Fruit fly (Drosophila melanogaster): ENCODE data around the gene CG1636.

The CG1636 gene

DNA sequence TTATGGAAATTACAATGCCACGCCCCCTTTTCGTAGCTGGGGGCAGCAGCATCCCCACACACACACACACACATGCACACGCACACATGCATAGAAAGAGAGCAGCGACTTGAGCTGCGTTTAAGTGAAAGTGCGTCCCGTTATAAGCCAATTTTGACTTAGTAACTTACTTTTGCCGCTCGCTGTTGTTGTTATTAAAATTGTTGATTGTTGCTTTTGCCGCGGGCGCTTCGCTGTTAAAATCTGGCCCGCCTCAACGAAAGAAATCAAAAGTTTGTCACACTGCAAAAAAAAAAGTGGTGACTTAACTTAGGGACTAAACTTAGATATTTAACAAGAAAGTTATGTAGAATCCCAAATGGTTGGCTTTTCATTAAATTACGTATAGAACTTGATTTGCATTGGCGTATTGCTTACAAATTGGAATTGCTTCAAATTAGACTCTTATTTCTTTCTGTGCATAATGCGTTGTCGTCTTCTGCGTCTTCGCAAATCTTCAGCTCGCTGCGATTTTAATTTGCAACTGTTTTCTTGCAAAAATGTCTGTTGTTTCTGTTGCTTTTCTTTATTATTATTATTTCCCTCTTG lies 18.4 kb upstream of the CG1636 start (continued):
- no peak for TF ChIP-seq trh (GFP tag; optimal IDR thresholded peaks at IDR 0.05)
- TF ChIP-seq pb (GFP tag; optimal IDR thresholded peaks at IDR 0.05) = no peak
- TF ChIP-seq abd-A (tag; optimal IDR thresholded peaks at IDR 0.05) = no peak
- no peak for TF ChIP-seq Hand (GFP tag; optimal IDR thresholded peaks at IDR 0.05)
- no peak for TF ChIP-seq fu2 (GFP tag; optimal IDR thresholded peaks at IDR 0.05)
- no peak for TF ChIP-seq sc (optimal IDR thresholded peaks at IDR 0.05)
- TF ChIP-seq sc (GFP tag; optimal IDR thresholded peaks at IDR 0.05) = no peak
- no peak for TF ChIP-seq CG7556 (GFP tag; optimal IDR thresholded peaks at IDR 0.05)
- TF ChIP-seq ara (GFP tag; IDR thresholded peaks at IDR 0.05) = 0 out of 2 replicates have a peak, but pooled peaks have one; percentile 27
- TF ChIP-seq H15 (GFP tag; IDR thresholded peaks at IDR 0.05) = no peak
- no peak for TF ChIP-seq bcd (GFP tag; optimal IDR thresholded peaks at IDR 0.05)
- TF ChIP-seq CG34376 (GFP tag; optimal IDR thresholded peaks at IDR 0.05) = no peak
- no peak for TF ChIP-seq CG4730 (GFP tag; IDR thresholded peaks at IDR 0.05)
- no peak for TF ChIP-seq CG10267 (tag; optimal IDR thresholded peaks at IDR 0.05)
- no peak for TF ChIP-seq Gug (GFP tag; IDR thresholded peaks at IDR 0.05)
- no peak for TF ChIP-seq fd96Cb (tag; optimal IDR thresholded peaks at IDR 0.05)
- TF ChIP-seq CG10431 (GFP tag; optimal IDR thresholded peaks at IDR 0.05) = no peak
- TF ChIP-seq CG15696 (tag; optimal IDR thresholded peaks at IDR 0.05) = no peak
- TF ChIP-seq lilli (GFP tag; optimal IDR thresholded peaks at IDR 0.05) = no peak
- no peak for TF ChIP-seq CG6175 (GFP tag; IDR thresholded peaks at IDR 0.05)
- TF ChIP-seq CG6683 (GFP tag; optimal IDR thresholded peaks at IDR 0.05) = no peak
- TF ChIP-seq cg (GFP tag; optimal IDR thresholded peaks at IDR 0.05) = no peak
- TF ChIP-seq gcm2 (GFP tag; optimal IDR thresholded peaks at IDR 0.05) = no peak
- no peak for TF ChIP-seq bsh (GFP tag; optimal IDR thresholded peaks at IDR 0.05)
- TF ChIP-seq Vsx1 (GFP tag; optimal IDR thresholded peaks at IDR 0.05) = no peak
- no peak for TF ChIP-seq CG9932 (GFP tag; IDR thresholded peaks at IDR 0.05)
- no peak for TF ChIP-seq CG6254 (GFP tag; optimal IDR thresholded peaks at IDR 0.05)
- TF ChIP-seq ci (GFP tag; IDR thresholded peaks at IDR 0.05) = peak; percentile 67; the same call in 2 of the 3 replicates
- TF ChIP-seq Blimp-1 (GFP tag; optimal IDR thresholded peaks at IDR 0.05) = peak; percentile 77
- no peak for TF ChIP-seq Dbx (GFP tag; IDR thresholded peaks at IDR 0.05)
- TF ChIP-seq gsb-n (tag; optimal IDR thresholded peaks at IDR 0.05) = no peak
- TF ChIP-seq CG8765 (GFP tag; IDR thresholded peaks at IDR 0.05) = no peak
- TF ChIP-seq Dref (GFP tag; IDR thresholded peaks at IDR 0.05) = no peak
- no peak for TF ChIP-seq nmo (GFP tag; optimal IDR thresholded peaks at IDR 0.05)
- TF ChIP-seq pum (GFP tag; optimal IDR thresholded peaks at IDR 0.05) = no peak
- TF ChIP-seq Doc3 (GFP tag; IDR thresholded peaks at IDR 0.05; ENCODE audit: partially characterized antibody) = no peak
- TF ChIP-seq CG13775 (GFP tag; optimal IDR thresholded peaks at IDR 0.05) = no peak
- TF ChIP-seq CG7786 (GFP tag; optimal IDR thresholded peaks at IDR 0.05) = no peak
- no peak for TF ChIP-seq CG3838 (GFP tag; optimal IDR thresholded peaks at IDR 0.05)
- no peak for TF ChIP-seq Sry-β (GFP tag; optimal IDR thresholded peaks at IDR 0.05)
- TF ChIP-seq CG15269 (tag; optimal IDR thresholded peaks at IDR 0.05) = peak; percentile 2
- peak; percentile 14 for TF ChIP-seq CG1603 (tag; optimal IDR thresholded peaks at IDR 0.05)
- TF ChIP-seq Camta (GFP tag; optimal IDR thresholded peaks at IDR 0.05) = no peak
- TF ChIP-seq Sin3A (optimal IDR thresholded peaks at IDR 0.05) = no peak
- TF ChIP-seq tin (GFP tag; optimal IDR thresholded peaks at IDR 0.05) = no peak
- TF ChIP-seq CG9609 (GFP tag; optimal IDR thresholded peaks at IDR 0.05) = no peak
- no peak for TF ChIP-seq CG7745 (tag; optimal IDR thresholded peaks at IDR 0.05)
- TF ChIP-seq CG11398 (GFP tag; optimal IDR thresholded peaks at IDR 0.05) = no peak
- TF ChIP-seq NfI (GFP tag; optimal IDR thresholded peaks at IDR 0.05) = no peak
- TF ChIP-seq ken (GFP tag; IDR thresholded peaks at IDR 0.05) = no peak
- peak; percentile 23 for TF ChIP-seq CG8388 (GFP tag; optimal IDR thresholded peaks at IDR 0.05)
